Worm (Caenorhabditis elegans) whole organism, L3 larva: ENCODE data around the gene rps-21.

Experiments used
- elt-1 ChIP-seq: fragments of 150-350 bp; optimal IDR thresholded peaks from 2 replicates; lab custom pipeline; 2014; ENCODE audit warnings: missing biosample characterization, missing genetic modification characterization
- elt-3 ChIP-seq, 3 experiments: fragments of 150-350 bp in 1 of 3; sonication (generic microtip) in 2 of 3; optimal IDR thresholded peaks; 2 replicates in 2 of 3; 4 replicates in 1 of 3; lab custom pipeline; 2014 to 2017; ENCODE audit warnings: missing biosample characterization in 3 of 3, missing genetic modification characterization in 3 of 3
- lin-39 ChIP-seq: fragments of 150-350 bp; optimal IDR thresholded peaks from 2 replicates; lab custom pipeline; 2018; ENCODE audit warnings: missing biosample characterization, missing genetic modification reagents, missing genetic modification characterization
- nhr-11 ChIP-seq: fragments of 150-350 bp; optimal IDR thresholded peaks from 2 replicates; lab custom pipeline; 2014; ENCODE audit warnings: missing biosample characterization, missing genetic modification characterization
- nhr-23 ChIP-seq: fragments of 150-350 bp; optimal IDR thresholded peaks from 2 replicates; lab custom pipeline; 2014; ENCODE audit warnings: missing biosample characterization, missing genetic modification reagents, missing genetic modification characterization
- nhr-237 ChIP-seq: fragments of 150-350 bp; optimal IDR thresholded peaks from 2 replicates; lab custom pipeline; 2014; ENCODE audit warnings: missing biosample characterization, missing genetic modification characterization
- nhr-76 ChIP-seq: fragments of 150-350 bp; sonication (generic microtip); optimal IDR thresholded peaks from 5 replicates; lab custom pipeline; 2014; ENCODE audit warnings: missing biosample characterization, missing genetic modification characterization
- pha-4 ChIP-seq: fragments of 150-350 bp; optimal IDR thresholded peaks from 2 replicates; lab custom pipeline; 2014; ENCODE audit warnings: missing biosample characterization, missing genetic modification reagents, missing genetic modification characterization
- sea-2 ChIP-seq: fragments of 150-350 bp; sonication (generic microtip); optimal IDR thresholded peaks from 4 replicates; lab custom pipeline; 2014; ENCODE audit warnings: missing biosample characterization, missing genetic modification reagents, missing genetic modification characterization
- unc-62 ChIP-seq: fragments of 150-350 bp; sonication (generic microtip); optimal IDR thresholded peaks from 4 replicates; lab custom pipeline; 2014; ENCODE audit warnings: missing biosample characterization, missing genetic modification reagents, missing genetic modification characterization
- ztf-11 ChIP-seq: fragments of 150-350 bp; optimal IDR thresholded peaks from 2 replicates; lab custom pipeline; 2014; ENCODE audit warnings: missing biosample characterization, missing genetic modification characterization
- ztf-4 ChIP-seq: fragments of 150-350 bp; optimal IDR thresholded peaks from 2 replicates; lab custom pipeline; 2014; ENCODE audit warnings: missing biosample characterization, missing genetic modification characterization

DNA sequence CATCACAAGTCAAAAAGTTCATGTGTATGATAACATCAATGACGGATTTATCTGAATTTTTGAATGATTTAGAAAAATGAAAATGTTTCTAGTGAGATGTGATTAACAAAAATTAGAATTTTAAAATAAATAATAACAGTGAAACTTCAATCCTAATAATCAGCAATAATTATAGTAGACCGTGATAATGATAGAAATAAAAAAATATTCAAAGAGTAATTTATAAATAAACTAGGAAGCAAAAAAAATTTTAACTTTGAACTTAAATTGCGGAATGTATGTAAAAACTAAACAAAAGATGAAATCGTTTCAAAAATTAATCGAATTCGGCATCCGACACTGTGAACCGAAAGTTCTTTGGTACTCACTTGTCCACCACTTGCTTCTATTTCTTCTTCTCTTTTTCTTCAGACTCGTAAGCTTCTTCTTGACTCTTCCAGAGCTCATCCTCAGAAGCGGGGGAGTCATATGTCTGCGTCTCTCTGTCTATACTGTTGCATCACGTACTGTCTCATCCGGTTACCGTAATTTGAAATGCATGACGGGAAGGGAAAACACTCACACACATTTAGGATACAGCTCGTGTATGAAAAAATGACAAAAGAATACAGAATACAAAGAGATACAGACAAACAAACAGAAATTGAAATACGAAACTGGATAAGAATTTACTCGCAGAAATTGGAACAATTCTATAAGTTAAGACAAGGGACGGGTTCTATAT, 3.7 kb upstream of the rps-21 start, which contains the start of gene mec-14:
- no peak for TF ChIP-seq nhr-11 (tag; lab: Kevin White, UChicago)
- TF ChIP-seq ztf-4 (tag; lab: Kevin White, UChicago): no peak
- no peak for TF ChIP-seq elt-1 (tag; lab: Kevin White, UChicago)
- TF ChIP-seq lin-39: no peak
- TF ChIP-seq elt-3 (tag; optimal IDR thresholded peaks at IDR 0.05; lab: Kevin White, UChicago): no peak
- no peak for TF ChIP-seq pha-4 (tag; lab: Kevin White, UChicago)
- TF ChIP-seq unc-62 (GFP tag; lab: Kevin White, UChicago): no peak
- no peak for TF ChIP-seq nhr-237 (tag; lab: Kevin White, UChicago)
- no peak for TF ChIP-seq nhr-23 (tag; lab: Kevin White, UChicago)
- TF ChIP-seq nhr-76 (tag; lab: Kevin White, UChicago): no peak
- TF ChIP-seq ztf-11: no peak
- no peak for TF ChIP-seq sea-2
